Worm (Caenorhabditis elegans) whole organism, early embryonic: ENCODE data around the gene btb-12.

Source experiments
- B0310.2 ChIP-seq: sonication (generic microtip); optimal IDR thresholded peaks from 2 replicates; lab custom pipeline; 2016; ENCODE audit warnings: mild to moderate bottlenecking, missing genetic modification characterization, missing compliant biosample characterization
- F13C5.2 ChIP-seq: sonication (generic microtip); optimal IDR thresholded peaks from 2 replicates; lab custom pipeline; 2017; ENCODE audit warnings: mild to moderate bottlenecking, missing genetic modification characterization, inconsistent platforms, missing compliant biosample characterization
- aly-1 ChIP-seq: sonication (generic microtip); optimal IDR thresholded peaks from 2 replicates; lab custom pipeline; 2016; ENCODE audit warnings: missing genetic modification characterization, missing compliant biosample characterization
- ama-1 ChIP-seq: fragments of 150-350 bp; optimal IDR thresholded peaks from 2 replicates; lab custom pipeline; 2014
- ceh-13 ChIP-seq: fragments of 200-800 bp; sonication (Bioruptor generic); optimal IDR thresholded peaks from 2 replicates; lab custom pipeline; 2018; ENCODE audit warnings: mild to moderate bottlenecking, missing genetic modification characterization, missing compliant biosample characterization
- ceh-36 ChIP-seq: sonication (generic microtip); optimal IDR thresholded peaks from 2 replicates; lab custom pipeline; 2016; ENCODE audit warnings: missing genetic modification characterization, inconsistent platforms, missing compliant biosample characterization
- ets-7 ChIP-seq: sonication (generic microtip); optimal IDR thresholded peaks from 2 replicates; lab custom pipeline; 2016; ENCODE audit warnings: missing genotype, missing genetic modification characterization, missing compliant biosample characterization
- flt-1 ChIP-seq: fragments of 200-800 bp; sonication (Bioruptor generic); IDR thresholded peaks from 2 replicates; pipeline ENCODE4 v1.3.6; 2022; ENCODE audit warnings: missing genetic modification characterization, missing compliant biosample characterization
- hmbx-1 ChIP-seq: sonication (generic microtip); optimal IDR thresholded peaks from 2 replicates; lab custom pipeline; 2016; ENCODE audit warnings: mild to moderate bottlenecking, missing genetic modification characterization, missing compliant biosample characterization
- hmg-4 ChIP-seq: fragments of 200-800 bp; sonication (Bioruptor generic); optimal IDR thresholded peaks from 2 replicates; lab custom pipeline; 2018; ENCODE audit warnings: mild to moderate bottlenecking, missing genetic modification characterization, missing compliant biosample characterization
- hnd-1 ChIP-seq: sonication (generic microtip); optimal IDR thresholded peaks from 2 replicates; lab custom pipeline; 2016; ENCODE audit warnings: missing genetic modification characterization, missing compliant biosample characterization
- pes-1 ChIP-seq: fragments of 200-800 bp; sonication (Bioruptor generic); IDR thresholded peaks from 2 replicates; pipeline ENCODE4 v1.3.6; 2022; ENCODE audit warnings: missing genetic modification reagents, missing genetic modification characterization, missing compliant biosample characterization
- scrt-1 ChIP-seq: fragments of 200-800 bp; sonication (Bioruptor generic); IDR thresholded peaks from 2 replicates; pipeline ENCODE4 v1.3.6; 2022; ENCODE audit warnings: missing genetic modification characterization, missing compliant biosample characterization
- sea-1 ChIP-seq: fragments of 200-800 bp; sonication (Bioruptor generic); conservative IDR thresholded peaks from 2 replicates; pipeline ENCODE4 v1.3.6; 2022; ENCODE audit warnings: missing genetic modification characterization, missing compliant biosample characterization
- tbx-11 ChIP-seq: fragments of 200-800 bp; sonication (Bioruptor generic); IDR thresholded peaks from 2 replicates; pipeline ENCODE4 v1.3.6; 2022; ENCODE audit warnings: missing genetic modification characterization, missing compliant biosample characterization
- tbx-37 ChIP-seq: fragments of 200-800 bp; sonication (Bioruptor generic); conservative IDR thresholded peaks from 2 replicates; pipeline ENCODE4 v1.3.6; 2022; ENCODE audit warnings: missing genetic modification reagents, missing genetic modification characterization, missing compliant biosample characterization
- tra-4 ChIP-seq: sonication (generic microtip); optimal IDR thresholded peaks from 2 replicates; lab custom pipeline; 2017; ENCODE audit warnings: missing genetic modification characterization, missing compliant biosample characterization

Gene btb-12

DNA sequence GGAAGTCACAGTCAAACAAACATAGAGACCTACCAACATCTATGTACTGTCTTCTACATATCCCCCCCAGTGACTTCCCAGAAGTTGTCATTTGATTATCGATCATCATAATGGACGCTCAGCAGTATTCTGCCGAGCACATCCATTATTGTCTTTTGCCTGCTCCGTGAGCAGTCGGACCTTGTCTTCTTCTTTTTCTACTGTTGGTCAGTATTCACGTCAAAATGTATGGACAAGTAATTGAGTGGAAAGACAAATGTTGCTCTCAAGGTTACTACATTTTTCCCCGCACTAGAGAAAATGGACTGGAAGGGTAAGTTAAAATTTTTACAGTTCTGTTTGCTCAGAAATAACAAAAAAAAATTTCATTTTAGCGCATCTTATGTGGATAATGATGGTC is at the start of gene btb-12:
Gene btb-12, plus strand, starts transcription at position 301 of the 400 bp plus-strand sequence.
- no peak for TF ChIP-seq pes-1 (GFP tag; lab: Robert Waterston, UW)
- no peak for TF ChIP-seq scrt-1
- TF ChIP-seq tbx-37 (GFP tag; lab: Robert Waterston, UW): no peak
- no peak for TF ChIP-seq ama-1 (lab: Kevin White, UChicago)
- no peak for TF ChIP-seq aly-1 (tag; lab: Kevin White, UChicago)
- no peak for TF ChIP-seq F13C5.2 (tag; lab: Kevin White, UChicago)
- TF ChIP-seq B0310.2 (tag; lab: Kevin White, UChicago): no peak
- no peak for TF ChIP-seq hmg-4
- no peak for TF ChIP-seq tbx-11 (GFP tag; lab: Robert Waterston, UW)

DNA sequence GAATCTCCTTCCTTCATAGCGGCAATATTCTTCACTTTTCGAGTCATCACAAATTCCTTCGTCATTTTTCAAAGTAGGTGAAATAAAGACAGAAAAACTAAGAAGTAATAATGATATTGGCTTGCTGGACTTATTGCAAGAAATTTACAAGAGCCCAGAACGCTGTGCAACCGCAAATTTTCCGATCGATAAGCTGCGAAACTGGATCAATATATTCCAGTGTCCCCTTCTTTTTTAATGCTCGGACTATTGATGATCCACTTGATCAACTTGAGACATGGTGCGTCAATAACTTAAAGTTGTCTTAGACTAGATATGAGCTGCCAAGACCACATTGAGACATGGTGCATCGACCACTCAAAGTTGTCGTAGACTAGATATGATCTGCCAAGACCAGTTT is 48.9 kb upstream of the btb-12 start, which contains the start of gene bath-33:
Gene bath-33, minus strand, starts transcription at position 101 of the 400 bp plus-strand sequence.
- TF ChIP-seq flt-1 (GFP tag; lab: Robert Waterston, UW): no peak
- no peak for TF ChIP-seq tbx-37 (GFP tag; lab: Robert Waterston, UW)
- no peak for TF ChIP-seq sea-1 (GFP tag; lab: Robert Waterston, UW)
- no peak for TF ChIP-seq tra-4 (tag; lab: Kevin White, UChicago)
- TF ChIP-seq ceh-13 (GFP tag; lab: Kevin White, UChicago): no peak
- no peak for TF ChIP-seq tbx-11 (GFP tag; lab: Robert Waterston, UW)
- TF ChIP-seq scrt-1: no peak
- no peak for TF ChIP-seq aly-1 (tag; lab: Kevin White, UChicago)
- TF ChIP-seq hmg-4: no peak
- no peak for TF ChIP-seq hnd-1 (tag; lab: Kevin White, UChicago)
- no peak for TF ChIP-seq B0310.2 (tag; lab: Kevin White, UChicago)
- TF ChIP-seq ceh-36 (tag; lab: Kevin White, UChicago): no peak
- no peak for TF ChIP-seq F13C5.2 (tag; lab: Kevin White, UChicago)
- no peak for TF ChIP-seq pes-1 (GFP tag; lab: Robert Waterston, UW)
- TF ChIP-seq hmbx-1 (tag; lab: Kevin White, UChicago): no peak

ce11 chrII:1607575-1607974 is 47.4 kb upstream of the btb-12 start:
- TF ChIP-seq sea-1 (GFP tag; lab: Robert Waterston, UW) (no peak), pes-1 (GFP tag; lab: Robert Waterston, UW) (no peak), tbx-37 (GFP tag; lab: Robert Waterston, UW) (no peak), hmbx-1 (tag; lab: Kevin White, UChicago) (no peak), ceh-13 (GFP tag; lab: Kevin White, UChicago) (no peak), B0310.2 (tag; lab: Kevin White, UChicago) (no peak), ama-1 (lab: Kevin White, UChicago) (no peak), hmg-4 (no peak), aly-1 (tag; lab: Kevin White, UChicago) (no peak), tbx-11 (GFP tag; lab: Robert Waterston, UW) (no peak), scrt-1 (no peak)

DNA sequence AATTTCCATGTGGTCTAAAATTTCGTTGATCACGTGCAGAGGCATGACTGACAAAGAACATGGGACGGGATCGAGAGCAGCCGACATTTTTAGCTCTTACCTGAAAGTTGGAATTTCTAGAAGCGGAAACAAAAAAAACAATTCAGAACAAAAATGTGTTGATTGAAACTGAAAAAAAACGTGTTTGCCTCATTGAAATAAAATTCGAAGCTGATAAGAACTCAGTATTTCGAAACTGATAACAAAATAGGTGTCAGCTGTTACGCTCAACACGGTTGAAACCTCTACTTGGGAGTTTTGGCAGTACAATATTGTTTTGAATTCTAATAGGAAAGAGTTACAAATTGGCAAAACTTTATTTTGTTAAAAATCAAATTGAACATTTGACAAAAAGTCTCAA is 46.1 kb upstream of the btb-12 start:
- TF ChIP-seq aly-1 (tag; lab: Kevin White, UChicago) (no peak), ceh-13 (GFP tag; lab: Kevin White, UChicago) (no peak), pes-1 (GFP tag; lab: Robert Waterston, UW) (no peak), ets-7 (tag; lab: Kevin White, UChicago) (no peak), hmbx-1 (tag; lab: Kevin White, UChicago) (no peak), hmg-4 (no peak), tbx-11 (GFP tag; lab: Robert Waterston, UW) (no peak), F13C5.2 (tag; lab: Kevin White, UChicago) (no peak)

DNA sequence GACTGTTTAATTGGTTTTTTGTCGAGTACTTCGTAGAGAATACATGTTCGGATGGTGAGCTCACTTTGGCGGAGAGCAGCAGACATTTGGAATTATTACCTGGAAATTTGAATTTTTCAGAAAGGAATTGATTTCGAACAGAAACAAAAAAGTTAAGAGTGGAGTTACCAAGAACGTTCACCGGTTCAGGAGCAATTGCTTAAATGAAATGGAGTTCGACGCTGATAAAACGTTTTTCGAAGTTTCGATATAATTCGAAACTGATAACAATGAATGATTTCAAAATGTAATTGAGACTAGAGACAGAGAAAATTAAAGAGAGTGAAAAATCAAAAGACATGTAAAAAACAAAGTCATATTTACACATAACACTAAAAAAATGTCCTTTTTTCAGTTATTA is 44.4 kb upstream of the btb-12 start, which contains the start of gene fbxa-163:
Gene fbxa-163, minus strand, starts transcription at position 101 of the 400 bp plus-strand sequence.
- TF ChIP-seq tbx-11 (GFP tag; lab: Robert Waterston, UW): no peak
- no peak for TF ChIP-seq hnd-1 (tag; lab: Kevin White, UChicago)
- TF ChIP-seq F13C5.2 (tag; lab: Kevin White, UChicago): no peak
- TF ChIP-seq aly-1 (tag; lab: Kevin White, UChicago): no peak
- no peak for TF ChIP-seq scrt-1
- TF ChIP-seq sea-1 (GFP tag; lab: Robert Waterston, UW): no peak
- no peak for TF ChIP-seq tra-4 (tag; lab: Kevin White, UChicago)

ce11 chrII:1613972-1614371 is 41.0 kb upstream of the btb-12 start, which contains the start of gene fbxa-164:
Gene fbxa-164 (minus strand): TSS chrII:1614072.
- TF ChIP-seq aly-1 (tag; lab: Kevin White, UChicago): no peak

DNA sequence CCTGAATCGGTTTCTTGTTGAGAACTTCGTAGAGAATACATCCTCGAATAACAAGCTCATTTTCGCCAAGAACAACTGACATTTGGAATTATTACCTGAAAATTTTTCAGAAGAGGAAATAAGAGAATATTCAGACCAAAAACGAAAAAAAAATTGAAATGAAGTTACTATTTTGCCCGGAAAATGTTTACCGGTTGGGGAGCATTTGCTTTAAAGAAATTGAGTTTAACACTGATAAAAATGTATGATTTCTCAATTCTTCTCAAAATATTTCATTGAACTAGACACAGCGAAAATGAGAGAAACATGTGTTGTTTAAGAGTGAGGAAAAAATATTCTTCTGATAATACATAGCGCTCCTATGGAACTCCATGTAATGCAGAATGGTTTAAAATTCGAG is 38.6 kb upstream of the btb-12 start, which contains the start of gene fbxa-165:
Gene fbxa-165, minus strand, starts transcription at position 101 of the 400 bp plus-strand sequence.
- TF ChIP-seq F13C5.2 (tag; lab: Kevin White, UChicago) (no peak), scrt-1 (no peak), B0310.2 (tag; lab: Kevin White, UChicago) (no peak), ceh-36 (tag; lab: Kevin White, UChicago) (no peak), sea-1 (GFP tag; lab: Robert Waterston, UW) (no peak), hnd-1 (tag; lab: Kevin White, UChicago) (no peak), ceh-13 (GFP tag; lab: Kevin White, UChicago) (no peak), flt-1 (GFP tag; lab: Robert Waterston, UW) (no peak), tra-4 (tag; lab: Kevin White, UChicago) (no peak), hmbx-1 (tag; lab: Kevin White, UChicago) (no peak), tbx-11 (GFP tag; lab: Robert Waterston, UW) (no peak), hmg-4 (no peak), ets-7 (tag; lab: Kevin White, UChicago) (no peak), pes-1 (GFP tag; lab: Robert Waterston, UW) (no peak), aly-1 (tag; lab: Kevin White, UChicago) (no peak), ama-1 (lab: Kevin White, UChicago) (no peak), tbx-37 (GFP tag; lab: Robert Waterston, UW) (no peak)
